Worm (Caenorhabditis elegans) whole organism, young adult: ENCODE results near the gene madf-9.

ENCODE experiments used
- C06A6.2 ChIP-seq: fragments of 200-800 bp; sonication (Bioruptor generic); conservative IDR thresholded peaks from 2 replicates; pipeline ENCODE4 v1.3.6; 2022; ENCODE audit warnings: missing genetic modification characterization, missing compliant biosample characterization
- D2030.7 ChIP-seq: fragments of 200-800 bp; sonication (Bioruptor generic); IDR thresholded peaks from 2 replicates; pipeline ENCODE4 v1.3.6; 2022; ENCODE audit warnings: missing genetic modification reagents, missing genetic modification characterization, missing compliant biosample characterization
- F10E7.11 ChIP-seq: sonication (generic microtip); optimal IDR thresholded peaks from 2 replicates; lab custom pipeline; 2017; ENCODE audit warnings: mild to moderate bottlenecking, missing genetic modification characterization, moderate library complexity, missing compliant biosample characterization
- K11D2.4 ChIP-seq: fragments of 200-800 bp; sonication (Bioruptor generic); IDR thresholded peaks from 2 replicates; pipeline ENCODE4 v1.3.6; 2022; ENCODE audit warnings: missing genetic modification reagents, missing genetic modification characterization, missing compliant biosample characterization
- T26A5.8 ChIP-seq: sonication (generic microtip); optimal IDR thresholded peaks from 2 replicates; lab custom pipeline; 2016; ENCODE audit warnings: missing genetic modification characterization, missing compliant biosample characterization
- Y53F4B.3 ChIP-seq: fragments of 200-800 bp; sonication (Bioruptor generic); IDR thresholded peaks from 2 replicates; pipeline ENCODE4 v1.3.6; 2022; ENCODE audit warnings: missing genetic modification reagents, missing genetic modification characterization, missing compliant biosample characterization
- Y67H2A.10 ChIP-seq: fragments of 200-800 bp; sonication (Bioruptor generic); conservative IDR thresholded peaks from 2 replicates; pipeline ENCODE4 v1.3.6; 2022; ENCODE audit warnings: missing genetic modification reagents, missing genetic modification characterization, missing compliant biosample characterization
- ama-1 ChIP-seq, 3 experiments: fragments of 150-350 bp in 1 of 3; sonication (generic microtip) in 2 of 3; optimal IDR thresholded peaks; 2 replicates each; lab custom pipeline; 2014 to 2018; ENCODE audit warnings: missing biosample characterization in 2 of 3, missing genetic modification characterization in 2 of 3, missing genetic modification reagents in 2 of 3
- aptf-2 ChIP-seq: fragments of 200-800 bp; sonication (Bioruptor generic); conservative IDR thresholded peaks from 2 replicates; pipeline ENCODE4 v1.3.6; 2022; ENCODE audit warnings: missing genetic modification reagents, missing genetic modification characterization, missing compliant biosample characterization
- athp-1 ChIP-seq: sonication (generic microtip); optimal IDR thresholded peaks from 2 replicates; lab custom pipeline; 2017; ENCODE audit warnings: mild to moderate bottlenecking, missing genetic modification characterization, missing compliant biosample characterization
- attf-3 ChIP-seq: fragments of 200-800 bp; sonication (Bioruptor generic); conservative IDR thresholded peaks from 2 replicates; pipeline ENCODE4 v1.3.6; 2022; ENCODE audit warnings: missing genetic modification reagents, missing genetic modification characterization, missing compliant biosample characterization
- bed-1 ChIP-seq: fragments of 200-800 bp; sonication (Bioruptor generic); IDR thresholded peaks from 2 replicates; pipeline ENCODE4 v1.3.6; 2022; ENCODE audit warnings: missing genetic modification reagents, missing genetic modification characterization, missing compliant biosample characterization
- bed-2 ChIP-seq: fragments of 200-800 bp; sonication (Bioruptor generic); IDR thresholded peaks from 2 replicates; pipeline ENCODE4 v1.3.6; 2022; ENCODE audit warnings: missing genetic modification reagents, missing genetic modification characterization, missing compliant biosample characterization
- ccch-3 ChIP-seq: fragments of 200-800 bp; sonication (Bioruptor generic); optimal IDR thresholded peaks from 2 replicates; lab custom pipeline; 2018; ENCODE audit warnings: mild to moderate bottlenecking, missing genetic modification characterization, missing compliant biosample characterization
- ceh-100 ChIP-seq: fragments of 200-800 bp; sonication (Bioruptor generic); IDR thresholded peaks from 2 replicates; pipeline ENCODE4 v1.3.6; 2022; ENCODE audit warnings: missing genetic modification reagents, missing genetic modification characterization, missing compliant biosample characterization
- ceh-27 ChIP-seq: fragments of 200-800 bp; sonication (Bioruptor generic); optimal IDR thresholded peaks from 2 replicates; lab custom pipeline; 2018; ENCODE audit warnings: mild to moderate bottlenecking, missing genetic modification characterization, moderate library complexity, missing compliant biosample characterization
- ceh-79 ChIP-seq: sonication (generic microtip); optimal IDR thresholded peaks from 2 replicates; lab custom pipeline; 2017; ENCODE audit warnings: mild to moderate bottlenecking, missing genetic modification characterization, missing compliant biosample characterization
- chd-7 ChIP-seq: sonication (generic microtip); optimal IDR thresholded peaks from 2 replicates; lab custom pipeline; 2016; ENCODE audit warnings: mild to moderate bottlenecking, missing genetic modification characterization, moderate library complexity, missing compliant biosample characterization
- egrh-3 ChIP-seq: fragments of 200-800 bp; sonication (Bioruptor generic); IDR thresholded peaks from 2 replicates; pipeline ENCODE4 v1.3.6; 2022; ENCODE audit warnings: missing genetic modification reagents, missing genetic modification characterization, missing compliant biosample characterization
- ets-4 ChIP-seq: fragments of 200-800 bp; sonication (Bioruptor generic); optimal IDR thresholded peaks from 2 replicates; lab custom pipeline; 2018; ENCODE audit warnings: mild to moderate bottlenecking, missing genetic modification characterization, missing compliant biosample characterization
- fkh-3 ChIP-seq: sonication (generic microtip); optimal IDR thresholded peaks from 2 replicates; lab custom pipeline; 2016; ENCODE audit warnings: mild to moderate bottlenecking, missing genetic modification characterization, missing compliant biosample characterization
- hmg-20 ChIP-seq: fragments of 200-800 bp; sonication (Bioruptor generic); IDR thresholded peaks from 2 replicates; pipeline ENCODE4 v1.3.6; 2022; ENCODE audit warnings: missing genetic modification reagents, missing genetic modification characterization, missing compliant biosample characterization
- lin-26 ChIP-seq: fragments of 200-800 bp; sonication (Bioruptor generic); IDR thresholded peaks from 2 replicates; pipeline ENCODE4 v1.3.6; 2022; ENCODE audit warnings: missing genetic modification reagents, missing genetic modification characterization, missing compliant biosample characterization
- lin-35 ChIP-seq, 3 experiments: fragments of 150-350 bp in 2 of 3; sonication (generic microtip) in 1 of 3; optimal IDR thresholded peaks; 2 replicates each; lab custom pipeline; 2014 to 2018; ENCODE audit warnings: missing biosample characterization in 3 of 3, missing genetic modification characterization in 3 of 3, missing genetic modification reagents in 3 of 3
- lin-40 ChIP-seq: sonication (generic microtip); optimal IDR thresholded peaks from 2 replicates; lab custom pipeline; 2016; ENCODE audit warnings: missing genetic modification characterization, mild to moderate bottlenecking, missing compliant biosample characterization, missing genotype, missing genetic modification reagents
- lin-54 ChIP-seq: fragments of 200-800 bp; sonication (Bioruptor generic); optimal IDR thresholded peaks from 2 replicates; lab custom pipeline; 2018; ENCODE audit warnings: mild to moderate bottlenecking, missing genetic modification characterization, missing compliant biosample characterization
- madf-10 ChIP-seq: sonication (generic microtip); optimal IDR thresholded peaks from 2 replicates; lab custom pipeline; 2016; ENCODE audit warnings: mild to moderate bottlenecking, missing genetic modification characterization, missing compliant biosample characterization
- madf-3 ChIP-seq: fragments of 200-800 bp; sonication (Bioruptor generic); IDR thresholded peaks from 2 replicates; pipeline ENCODE4 v1.3.6; 2022; ENCODE audit warnings: missing genetic modification reagents, missing genetic modification characterization, missing compliant biosample characterization
- madf-6 ChIP-seq: fragments of 200-800 bp; sonication (Bioruptor generic); IDR thresholded peaks from 2 replicates; pipeline ENCODE4 v1.3.6; 2022; ENCODE audit warnings: missing genetic modification reagents, missing genetic modification characterization, missing compliant biosample characterization
- mcd-1 ChIP-seq: fragments of 200-800 bp; sonication (Bioruptor generic); IDR thresholded peaks from 2 replicates; pipeline ENCODE4 v1.3.6; 2022; ENCODE audit warnings: missing genetic modification reagents, missing genetic modification characterization, missing compliant biosample characterization
- mxl-1 ChIP-seq: sonication (generic microtip); optimal IDR thresholded peaks from 2 replicates; lab custom pipeline; 2016; ENCODE audit warnings: missing genetic modification characterization, missing compliant biosample characterization
- nfya-1 ChIP-seq: sonication (generic microtip); optimal IDR thresholded peaks from 2 replicates; lab custom pipeline; 2017; ENCODE audit warnings: antibody characterized with exemption, missing compliant biosample characterization, missing genetic modification characterization, borderline replicate concordance; ENCODE audit not compliant: insufficient read depth
- nfyb-1 ChIP-seq: fragments of 200-800 bp; sonication (Bioruptor generic); IDR thresholded peaks from 2 replicates; pipeline ENCODE4 v1.3.6; 2022; ENCODE audit warnings: missing genetic modification reagents, missing genetic modification characterization, missing compliant biosample characterization
- nhr-179 ChIP-seq: sonication (generic microtip); optimal IDR thresholded peaks from 2 replicates; lab custom pipeline; 2016; ENCODE audit warnings: mild to moderate bottlenecking, missing genetic modification characterization, missing compliant biosample characterization
- nhr-27 ChIP-seq: fragments of 200-800 bp; sonication (Bioruptor generic); optimal IDR thresholded peaks from 2 replicates; lab custom pipeline; 2018; ENCODE audit warnings: mild to moderate bottlenecking, missing genetic modification characterization, moderate library complexity, missing compliant biosample characterization
- nhr-90 ChIP-seq: sonication (generic microtip); optimal IDR thresholded peaks from 2 replicates; lab custom pipeline; 2016; ENCODE audit warnings: missing genotype, mild to moderate bottlenecking, missing genetic modification characterization, missing compliant biosample characterization
- rec-8 ChIP-seq, 2 experiments: sonication (generic microtip); optimal IDR thresholded peaks; 2 replicates each; lab custom pipeline; 2016; ENCODE audit warnings: mild to moderate bottlenecking in 2 of 2, missing genetic modification characterization in 2 of 2, missing genetic modification reagents in 2 of 2, missing genotype in 2 of 2, missing biosample characterization in 1 of 2, missing compliant biosample characterization in 1 of 2, moderate library complexity in 1 of 2
- repo-1 ChIP-seq: sonication (generic microtip); optimal IDR thresholded peaks from 2 replicates; lab custom pipeline; 2017; ENCODE audit warnings: mild to moderate bottlenecking, missing genetic modification characterization, missing compliant biosample characterization
- sea-2 ChIP-seq: fragments of 200-800 bp; sonication (Bioruptor generic); IDR thresholded peaks from 2 replicates; pipeline ENCODE4 v1.3.6; 2022; ENCODE audit warnings: missing genetic modification characterization, missing compliant biosample characterization
- snpc-1.1 ChIP-seq: sonication (generic microtip); optimal IDR thresholded peaks from 2 replicates; lab custom pipeline; 2017; ENCODE audit warnings: missing genetic modification characterization, mild to moderate bottlenecking, missing compliant biosample characterization, antibody characterized with exemption, moderate library complexity, missing genotype, missing genetic modification reagents; ENCODE audit not compliant: insufficient read depth
- somi-1 ChIP-seq: fragments of 200-800 bp; sonication (Bioruptor generic); optimal IDR thresholded peaks from 2 replicates; lab custom pipeline; 2018; ENCODE audit warnings: mild to moderate bottlenecking, missing genetic modification characterization, missing compliant biosample characterization
- tbx-9 ChIP-seq: sonication (generic microtip); optimal IDR thresholded peaks from 2 replicates; lab custom pipeline; 2016; ENCODE audit warnings: borderline replicate concordance, missing genetic modification characterization, inconsistent platforms, missing compliant biosample characterization
- unc-130 ChIP-seq: sonication (generic microtip); optimal IDR thresholded peaks from 2 replicates; lab custom pipeline; 2016; ENCODE audit warnings: missing genetic modification reagents, missing genetic modification characterization, missing compliant biosample characterization
- zim-3 ChIP-seq: sonication (generic microtip); optimal IDR thresholded peaks from 2 replicates; lab custom pipeline; 2017; ENCODE audit warnings: mild to moderate bottlenecking, missing genetic modification characterization, moderate library complexity, missing compliant biosample characterization
- ztf-26 ChIP-seq: sonication (generic microtip); optimal IDR thresholded peaks from 2 replicates; lab custom pipeline; 2017; ENCODE audit warnings: missing genetic modification characterization, missing compliant biosample characterization
- ztf-3 ChIP-seq: fragments of 200-800 bp; sonication (Bioruptor generic); optimal IDR thresholded peaks from 2 replicates; lab custom pipeline; 2018; ENCODE audit warnings: mild to moderate bottlenecking, missing genetic modification characterization, missing compliant biosample characterization

Gene madf-9

ce11 chrIV:3611845-3612244, 25.0 kb upstream of the madf-9 start (continued):
- no peak for TF ChIP-seq fkh-3 (tag; lab: Kevin White, UChicago)
- no peak for TF ChIP-seq madf-3 (GFP tag; lab: Robert Waterston, UW)
- TF ChIP-seq zim-3 = no peak
- no peak for TF ChIP-seq bed-2 (GFP tag; lab: Robert Waterston, UW)
- no peak for TF ChIP-seq somi-1 (GFP tag; lab: Kevin White, UChicago)
- TF ChIP-seq snpc-1.1 (tag; lab: Kevin White, UChicago) = no peak
- peak; percentile 74 for TF ChIP-seq nfyb-1 (GFP tag; lab: Robert Waterston, UW)
- TF ChIP-seq K11D2.4 = 0 out of 2 replicates have a peak, but pooled peaks have one; percentile 53
- TF ChIP-seq D2030.7 (GFP tag; lab: Robert Waterston, UW) = no peak
- no peak for TF ChIP-seq rec-8 (tag; optimal IDR thresholded peaks at IDR 0.05; lab: Kevin White, UChicago)
- TF ChIP-seq ceh-100 (GFP tag; lab: Robert Waterston, UW) = no peak
- no peak for TF ChIP-seq mxl-1
- TF ChIP-seq ceh-27 (GFP tag; lab: Kevin White, UChicago) = no peak
- peak; percentile 36; the same call in 1 of the 2 replicates for TF ChIP-seq mcd-1 (GFP tag; lab: Robert Waterston, UW)
- no peak for TF ChIP-seq F10E7.11 (tag; lab: Kevin White, UChicago)
- no peak for TF ChIP-seq lin-35 (GFP tag; optimal IDR thresholded peaks at IDR 0.05; lab: Kevin White, UChicago)
- peak; percentile 59 for TF ChIP-seq chd-7 (tag; lab: Kevin White, UChicago)
- TF ChIP-seq C06A6.2 (GFP tag; lab: Robert Waterston, UW) = 0 out of 2 replicates have a peak, but pooled peaks have one; percentile 12
- TF ChIP-seq aptf-2 (GFP tag; lab: Robert Waterston, UW) = no peak
- no peak for TF ChIP-seq athp-1 (tag; lab: Kevin White, UChicago)
- TF ChIP-seq tbx-9 (tag; lab: Kevin White, UChicago) = no peak
- TF ChIP-seq sea-2 (GFP tag; lab: Robert Waterston, UW) = no peak
- no peak for TF ChIP-seq T26A5.8 (tag; lab: Kevin White, UChicago)
- TF ChIP-seq repo-1 (tag; lab: Kevin White, UChicago) = no peak
- TF ChIP-seq ceh-79 = no peak
- TF ChIP-seq attf-3 (GFP tag; lab: Robert Waterston, UW) = no peak
- no peak for TF ChIP-seq unc-130 (GFP tag; lab: Kevin White, UChicago)
- TF ChIP-seq ccch-3 (GFP tag; lab: Kevin White, UChicago) = no peak
- TF ChIP-seq ztf-3 (GFP tag; lab: Kevin White, UChicago) = no peak
- no peak for TF ChIP-seq madf-6 (GFP tag; lab: Robert Waterston, UW)
- TF ChIP-seq Y67H2A.10 (GFP tag; lab: Robert Waterston, UW) = no peak
- no peak for TF ChIP-seq hmg-20 (GFP tag; lab: Robert Waterston, UW)
- TF ChIP-seq nhr-27 (tag; lab: Kevin White, UChicago) = no peak
- TF ChIP-seq lin-26 = no peak
- TF ChIP-seq madf-10 (tag; lab: Kevin White, UChicago) = peak; percentile 42
- no peak for TF ChIP-seq bed-1
- TF ChIP-seq ztf-26 = no peak
- no peak for TF ChIP-seq nfya-1 (tag; lab: Kevin White, UChicago)
- peak; percentile 32 for TF ChIP-seq lin-54 (GFP tag; lab: Kevin White, UChicago)
- no peak for TF ChIP-seq ama-1 (optimal IDR thresholded peaks at IDR 0.05; lab: Kevin White, UChicago)
- no peak for TF ChIP-seq ama-1 (GFP tag; optimal IDR thresholded peaks at IDR 0.05; lab: Kevin White, UChicago)
- TF ChIP-seq Y53F4B.3 (GFP tag; lab: Robert Waterston, UW) = no peak
- TF ChIP-seq lin-40 (tag; lab: Kevin White, UChicago) = peak; percentile 23
- TF ChIP-seq nhr-90 (tag; lab: Kevin White, UChicago) = peak; percentile 76
- peak; percentile 95 for TF ChIP-seq ets-4
- 0 out of 2 replicates have a peak, but pooled peaks have one; percentile 33 for TF ChIP-seq egrh-3 (GFP tag; lab: Robert Waterston, UW)
- no peak for TF ChIP-seq nhr-179 (tag; lab: Kevin White, UChicago)
